Worm (Caenorhabditis elegans): Measurements from ENCODE around the gene dep-1.

dep-1 gene

DNA sequence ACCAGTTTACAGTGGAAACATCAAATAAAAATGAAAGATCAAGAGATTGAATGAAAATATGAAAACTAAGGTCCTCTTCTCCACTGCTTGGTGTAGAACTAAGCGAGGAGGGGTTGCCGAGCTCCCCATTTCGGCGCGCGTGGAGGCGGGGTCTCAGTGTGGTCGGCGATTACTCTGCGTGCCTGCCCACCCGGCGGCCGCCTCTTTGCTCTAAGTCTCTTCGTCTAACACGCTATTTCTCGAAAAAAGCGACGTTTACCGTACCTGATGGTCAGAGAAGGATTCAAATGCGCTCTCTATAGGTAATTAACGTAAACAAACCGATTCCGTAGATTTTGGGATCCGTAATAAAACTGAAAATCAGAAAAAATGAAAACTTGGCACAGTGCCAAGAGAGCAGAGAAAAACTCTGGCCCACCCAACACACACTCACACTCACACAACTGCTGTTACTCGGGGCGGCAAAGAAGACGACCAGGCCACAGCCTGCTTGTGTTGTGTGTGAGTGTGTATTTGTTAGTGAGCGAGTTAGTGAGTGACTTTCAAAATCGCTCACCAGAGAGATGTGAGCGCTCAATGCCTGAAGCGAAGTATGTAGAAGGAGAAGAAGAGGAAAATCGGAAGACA, 42.1 kb upstream of the dep-1 start:
- TF ChIP-seq sptf-1 (tag; optimal IDR thresholded peaks at IDR 0.05), result peak; percentile 49
- TF ChIP-seq ham-2 (GFP tag; optimal IDR thresholded peaks at IDR 0.05), result peak; percentile 5
- TF ChIP-seq ceh-43 (GFP tag; optimal IDR thresholded peaks at IDR 0.05), result peak; percentile 31
- TF ChIP-seq pha-4 (tag; optimal IDR thresholded peaks at IDR 0.05), result peak; percentile 26
- TF ChIP-seq hlh-1 (tag; optimal IDR thresholded peaks at IDR 0.05), result peak; percentile 92
- peak; percentile 76 for TF ChIP-seq ces-1 (GFP tag; optimal IDR thresholded peaks at IDR 0.05)
- no peak for TF ChIP-seq sem-2 (GFP tag; optimal IDR thresholded peaks at IDR 0.05)
- TF ChIP-seq unc-39 (tag; optimal IDR thresholded peaks at IDR 0.05), result no peak
- TF ChIP-seq lin-13 (tag; optimal IDR thresholded peaks at IDR 0.05), result peak; percentile 49
- no peak for TF ChIP-seq unc-120 (tag; optimal IDR thresholded peaks at IDR 0.05; ENCODE audit: poor library complexity, severe bottlenecking)
- peak; percentile 53 for TF ChIP-seq mls-2 (tag; optimal IDR thresholded peaks at IDR 0.05)
- peak; percentile 66 for TF ChIP-seq nhr-2 (tag; optimal IDR thresholded peaks at IDR 0.05)
- TF ChIP-seq flh-1 (GFP tag; optimal IDR thresholded peaks at IDR 0.05), result no peak
- peak; percentile 40 for TF ChIP-seq mep-1 (tag; optimal IDR thresholded peaks at IDR 0.05)
- peak; percentile 16 for TF ChIP-seq lsy-2 (tag; optimal IDR thresholded peaks at IDR 0.05)
- peak; percentile 22 for TF ChIP-seq cnd-1 (tag; optimal IDR thresholded peaks at IDR 0.05)
- TF ChIP-seq nhr-237 (tag; optimal IDR thresholded peaks at IDR 0.05), result peak; percentile 22
- TF ChIP-seq unc-62 (GFP tag; optimal IDR thresholded peaks at IDR 0.05), result peak; percentile 1

DNA sequence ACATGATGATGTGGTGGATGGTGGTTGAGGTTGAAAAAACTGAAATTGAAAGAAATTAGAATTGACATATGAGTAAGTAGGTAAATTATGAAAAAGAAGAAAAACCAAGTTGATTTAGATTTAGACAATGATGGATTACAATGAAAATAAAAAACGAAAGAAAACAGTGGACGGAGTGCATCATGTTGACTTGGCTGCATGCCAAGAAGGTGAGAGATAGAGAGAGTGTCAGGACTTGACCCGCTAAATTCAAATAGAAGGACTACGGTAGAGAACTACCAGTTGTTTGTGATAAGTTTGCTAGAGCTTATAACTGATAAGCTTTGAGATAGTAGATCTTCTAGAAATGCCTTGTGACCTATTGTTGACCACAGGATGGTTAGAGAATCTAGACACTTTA, 41.5 kb upstream of the dep-1 start, which contains the start of gene T24B8.3:
T24B8.3 (minus strand) TSS at position 39 of the 400 bp plus-strand sequence.
- no peak for TF ChIP-seq zip-8 (tag; optimal IDR thresholded peaks at IDR 0.05)
- no peak for TF ChIP-seq elt-3 (tag; optimal IDR thresholded peaks at IDR 0.05)
- no peak for TF ChIP-seq tbx-8 (GFP tag; optimal IDR thresholded peaks at IDR 0.05)
- TF ChIP-seq flh-1 (GFP tag; optimal IDR thresholded peaks at IDR 0.05), result no peak
- TF ChIP-seq ceh-39 (tag; optimal IDR thresholded peaks at IDR 0.05), result no peak
- TF ChIP-seq mls-2 (tag; optimal IDR thresholded peaks at IDR 0.05), result no peak
- no peak for TF ChIP-seq ces-1 (GFP tag; optimal IDR thresholded peaks at IDR 0.05)
- peak; percentile 13 for TF ChIP-seq lsy-2 (tag; optimal IDR thresholded peaks at IDR 0.05)
- TF ChIP-seq lin-13 (tag; optimal IDR thresholded peaks at IDR 0.05), result no peak
- TF ChIP-seq elt-1 (tag; optimal IDR thresholded peaks at IDR 0.05; ENCODE audit: borderline replicate concordance, insufficient read depth), result peak; percentile 3

DNA sequence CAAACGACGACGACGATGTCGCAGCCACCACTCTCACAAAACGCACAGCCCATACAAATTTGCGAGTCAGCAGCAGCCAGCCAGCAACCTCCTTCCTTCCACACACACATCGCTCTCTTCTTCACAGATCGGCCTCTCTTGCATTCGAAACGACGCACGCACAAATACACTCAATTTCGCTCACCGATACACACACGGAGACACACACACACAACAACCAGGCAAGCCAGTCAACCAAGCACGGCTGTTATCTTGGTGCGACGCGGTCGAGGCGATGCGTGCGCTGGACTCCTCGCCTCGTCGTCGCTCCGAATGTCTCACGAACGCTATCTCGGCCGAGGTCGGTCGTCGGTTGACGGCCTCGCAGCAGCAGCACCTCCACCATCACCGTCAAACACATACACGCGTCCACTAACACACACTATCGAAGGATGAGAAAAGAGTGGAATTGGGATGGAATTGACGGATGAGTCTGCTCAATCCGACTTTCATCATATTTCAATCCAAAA, 40.8 kb upstream of the dep-1 start:
- TF ChIP-seq pha-4 (tag; optimal IDR thresholded peaks at IDR 0.05) (peak; percentile 93), cnd-1 (tag; optimal IDR thresholded peaks at IDR 0.05) (peak; percentile 86), ces-1 (GFP tag; optimal IDR thresholded peaks at IDR 0.05) (peak; percentile 56), unc-62 (GFP tag; optimal IDR thresholded peaks at IDR 0.05) (peak; percentile 77), lsy-2 (tag; optimal IDR thresholded peaks at IDR 0.05) (peak; percentile 72), zip-8 (tag; optimal IDR thresholded peaks at IDR 0.05) (no peak), ceh-39 (tag; optimal IDR thresholded peaks at IDR 0.05) (no peak), mep-1 (tag; optimal IDR thresholded peaks at IDR 0.05) (peak; percentile 92), ztf-11 (tag; optimal IDR thresholded peaks at IDR 0.05) (peak; percentile 96), ham-2 (GFP tag; optimal IDR thresholded peaks at IDR 0.05) (peak; percentile 98), unc-39 (tag; optimal IDR thresholded peaks at IDR 0.05) (peak; percentile 76), sem-2 (GFP tag; optimal IDR thresholded peaks at IDR 0.05) (peak; percentile 37), elt-1 (tag; optimal IDR thresholded peaks at IDR 0.05; ENCODE audit: borderline replicate concordance, insufficient read depth) (peak; percentile 6), nhr-28 (tag; optimal IDR thresholded peaks at IDR 0.05) (no peak), nhr-12 (tag; optimal IDR thresholded peaks at IDR 0.05) (peak; percentile 60), mab-5 (tag; optimal IDR thresholded peaks at IDR 0.05) (no peak), unc-120 (tag; optimal IDR thresholded peaks at IDR 0.05; ENCODE audit: poor library complexity, severe bottlenecking) (peak; percentile 93), ceh-83 (GFP tag; optimal IDR thresholded peaks at IDR 0.05) (peak; percentile 72), ceh-43 (GFP tag; optimal IDR thresholded peaks at IDR 0.05) (peak; percentile 72), mls-2 (tag; optimal IDR thresholded peaks at IDR 0.05) (peak; percentile 82), nhr-237 (tag; optimal IDR thresholded peaks at IDR 0.05) (peak; percentile 71), hlh-1 (tag; optimal IDR thresholded peaks at IDR 0.05) (peak; percentile 97), elt-3 (tag; optimal IDR thresholded peaks at IDR 0.05) (peak; percentile 45), snpc-4 (tag; optimal IDR thresholded peaks at IDR 0.05) (no peak), blmp-1 (tag; optimal IDR thresholded peaks at IDR 0.05) (no peak), drap-1 (GFP tag; optimal IDR thresholded peaks at IDR 0.05) (peak; percentile 89), M03D4.4 (tag; optimal IDR thresholded peaks at IDR 0.05) (peak; percentile 83), nhr-2 (tag; optimal IDR thresholded peaks at IDR 0.05) (peak; percentile 67), flh-1 (GFP tag; optimal IDR thresholded peaks at IDR 0.05) (no peak), tbx-8 (GFP tag; optimal IDR thresholded peaks at IDR 0.05) (peak; percentile 48), nhr-76 (tag; optimal IDR thresholded peaks at IDR 0.05) (no peak), sptf-1 (tag; optimal IDR thresholded peaks at IDR 0.05) (peak; percentile 88), bed-3 (GFP tag; optimal IDR thresholded peaks at IDR 0.05) (no peak), lin-13 (tag; optimal IDR thresholded peaks at IDR 0.05) (peak; percentile 85), lin-32 (GFP tag; optimal IDR thresholded peaks at IDR 0.05) (peak; percentile 1)

Measured in whole organism, mixed stage, embryonic.